Fruit fly (Drosophila melanogaster): ENCODE results near the gene CG34263.

The CG34263 gene

DNA sequence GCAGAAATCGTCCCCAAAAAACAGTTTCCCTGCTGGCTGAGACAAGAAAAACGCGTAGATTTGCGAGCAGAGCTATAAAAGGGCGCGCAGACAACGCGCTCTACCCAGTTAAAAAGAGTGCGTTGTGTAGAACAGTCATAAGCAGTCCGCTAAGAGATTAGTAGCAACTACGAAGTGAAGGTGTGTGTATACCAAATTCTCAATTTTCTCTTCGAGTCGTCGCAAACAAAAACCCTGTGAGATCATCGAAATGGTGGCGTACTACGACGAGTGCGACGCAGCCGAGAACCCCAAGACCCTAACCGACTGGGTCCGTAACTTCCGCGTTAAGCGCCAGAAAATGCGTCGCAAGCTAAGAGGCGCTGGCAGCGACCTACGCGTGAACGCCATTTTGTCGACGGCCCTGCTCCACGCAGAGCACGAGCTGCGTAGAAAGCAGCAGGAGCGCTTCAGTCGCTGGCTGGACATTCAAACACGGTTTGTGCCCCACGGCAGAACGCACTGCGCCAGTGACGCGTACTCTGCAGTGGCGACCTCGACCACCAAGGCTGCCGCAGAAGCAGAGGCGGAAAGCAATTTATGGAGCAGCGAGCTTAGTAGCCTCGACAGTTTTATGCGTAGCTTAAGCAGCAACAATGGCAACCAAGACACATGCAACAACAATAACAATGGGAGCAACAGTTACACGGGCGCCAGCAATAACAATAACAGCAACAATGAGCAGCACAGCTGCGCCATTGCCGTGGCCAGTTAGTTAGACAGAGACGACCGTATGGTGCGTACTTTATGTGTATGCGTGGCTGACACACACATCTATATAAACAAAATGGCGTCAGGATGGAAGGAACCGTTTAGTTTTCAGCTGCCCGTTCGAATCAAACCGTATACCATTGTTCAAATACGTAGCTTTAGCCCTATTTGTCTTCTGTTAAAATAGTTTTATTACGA is 41.4 kb downstream of the CG34263 start (continued):
- TF ChIP-seq Ssrp (tag; optimal IDR thresholded peaks at IDR 0.05), result peak; percentile 57
- TF ChIP-seq CG2889 (GFP tag; IDR thresholded peaks at IDR 0.05), result no peak
- no peak for TF ChIP-seq CG30020 (tag; optimal IDR thresholded peaks at IDR 0.05)
- TF ChIP-seq peb (GFP tag; IDR thresholded peaks at IDR 0.05), result no peak
- TF ChIP-seq nom (GFP tag; optimal IDR thresholded peaks at IDR 0.05), result peak; percentile 78
- TF ChIP-seq NfI (GFP tag; optimal IDR thresholded peaks at IDR 0.05), result no peak
- TF ChIP-seq CG1832 (GFP tag; optimal IDR thresholded peaks at IDR 0.05), result peak; percentile 52
- TF ChIP-seq ab (GFP tag; optimal IDR thresholded peaks at IDR 0.05), result no peak
- TF ChIP-seq CG15479 (GFP tag; optimal IDR thresholded peaks at IDR 0.05), result no peak
- TF ChIP-seq odd (GFP tag; optimal IDR thresholded peaks at IDR 0.05), result no peak
- TF ChIP-seq CG1233 (GFP tag; optimal IDR thresholded peaks at IDR 0.05), result no peak
- TF ChIP-seq CG34376 (GFP tag; optimal IDR thresholded peaks at IDR 0.05), result peak; percentile 64
- peak; percentile 31 for TF ChIP-seq mirr (GFP tag; optimal IDR thresholded peaks at IDR 0.05)
- no peak for TF ChIP-seq Nf-YA (GFP tag; IDR thresholded peaks at IDR 0.05)
- TF ChIP-seq pum (GFP tag; optimal IDR thresholded peaks at IDR 0.05), result no peak
- no peak for TF ChIP-seq Atf6 (GFP tag; IDR thresholded peaks at IDR 0.05)
- no peak; the same call in 1 of the 2 replicates for TF ChIP-seq E2f2 (GFP tag; IDR thresholded peaks at IDR 0.05)
- no peak for TF ChIP-seq br (optimal IDR thresholded peaks at IDR 0.05)
- peak; percentile 20 for TF ChIP-seq CG12659 (GFP tag; optimal IDR thresholded peaks at IDR 0.05)
- peak; percentile 4 for TF ChIP-seq CG8089 (GFP tag; optimal IDR thresholded peaks at IDR 0.05)
- TF ChIP-seq Eip74EF (GFP tag; optimal IDR thresholded peaks at IDR 0.05), result peak in 1 of 2 experiments; percentile 81
- peak; percentile 91 for TF ChIP-seq CG32767 (GFP tag; IDR thresholded peaks at IDR 0.05)
- no peak for TF ChIP-seq CG11504 (tag; optimal IDR thresholded peaks at IDR 0.05)
- peak; percentile 56 for TF ChIP-seq CG9727 (GFP tag; optimal IDR thresholded peaks at IDR 0.05)
- TF ChIP-seq Scr (GFP tag; IDR thresholded peaks at IDR 0.05; ENCODE audit: partially characterized antibody), result no peak; the same call in 1 of the 2 replicates
- peak; percentile 48; the same call in 1 of the 3 replicates for TF ChIP-seq Optix (GFP tag; IDR thresholded peaks at IDR 0.05)
- TF ChIP-seq maf-S (GFP tag; optimal IDR thresholded peaks at IDR 0.05), result no peak
- no peak; the same call in 1 of the 2 replicates for TF ChIP-seq ham (GFP tag; IDR thresholded peaks at IDR 0.05)
- TF ChIP-seq Atf-2 (GFP tag; optimal IDR thresholded peaks at IDR 0.05), result no peak
- TF ChIP-seq knrl (GFP tag; IDR thresholded peaks at IDR 0.05; ENCODE audit: partially characterized antibody), result 0 out of 3 replicates have a peak, but pooled peaks have one; percentile 36
- no peak for TF ChIP-seq CG2875 (GFP tag; optimal IDR thresholded peaks at IDR 0.05)
- no peak for TF ChIP-seq tin (GFP tag; optimal IDR thresholded peaks at IDR 0.05)
- TF ChIP-seq scrt (GFP tag; optimal IDR thresholded peaks at IDR 0.05), result peak; percentile 98
- TF ChIP-seq CG2199 (GFP tag; IDR thresholded peaks at IDR 0.05), result peak; percentile 74; the same call in 1 of the 3 replicates
- TF ChIP-seq Hr3 (GFP tag; optimal IDR thresholded peaks at IDR 0.05), result no peak
- peak; percentile 36 for TF ChIP-seq pros (GFP tag; optimal IDR thresholded peaks at IDR 0.05)
- no peak for TF ChIP-seq bab2 (GFP tag; optimal IDR thresholded peaks at IDR 0.05)
- TF ChIP-seq HHEX (GFP tag; optimal IDR thresholded peaks at IDR 0.05), result no peak
- TF ChIP-seq chm (GFP tag; IDR thresholded peaks at IDR 0.05), result peak; percentile 82
- no peak for TF ChIP-seq CG6654 (GFP tag; optimal IDR thresholded peaks at IDR 0.05)
- TF ChIP-seq Drgx (GFP tag; IDR thresholded peaks at IDR 0.05), result peak; percentile 37; the same call in 1 of the 2 replicates
- TF ChIP-seq esg (GFP tag; conservative IDR thresholded peaks at IDR 0.05), result no peak
- peak; percentile 36; the same call in 1 of the 3 replicates for TF ChIP-seq z (GFP tag; IDR thresholded peaks at IDR 0.05)
- peak; percentile 4 for TF ChIP-seq lbe (GFP tag; optimal IDR thresholded peaks at IDR 0.05)
- peak; percentile 73 for TF ChIP-seq Jarid2 (GFP tag; optimal IDR thresholded peaks at IDR 0.05)
- TF ChIP-seq CG11723 (GFP tag; optimal IDR thresholded peaks at IDR 0.05), result no peak
- no peak for TF ChIP-seq CG11696 (GFP tag; IDR thresholded peaks at IDR 0.05)
- TF ChIP-seq gsb-n (tag; optimal IDR thresholded peaks at IDR 0.05), result no peak

Data from whole organism, embryonic.